Worm (Caenorhabditis elegans): ENCODE measurements around the gene srh-130.

ce11 chrV:5144541-5144940 is 6.4 kb upstream of the srh-130 start, which contains the start of gene F14F9.2:
- TF ChIP-seq F37B4.10 (GFP tag; IDR thresholded peaks at IDR 0.05) (no peak), nfya-2 (GFP tag; IDR thresholded peaks at IDR 0.05) (no peak), ekl-4 (GFP tag; IDR thresholded peaks at IDR 0.05) (no peak), Y95B8A.8 (GFP tag; IDR thresholded peaks at IDR 0.05) (no peak), ama-1 (optimal IDR thresholded peaks at IDR 0.05) (no peak), ama-1 (GFP tag; optimal IDR thresholded peaks at IDR 0.05) (no peak), unc-62 (GFP tag; optimal IDR thresholded peaks at IDR 0.05) (no peak), nhr-120 (GFP tag; IDR thresholded peaks at IDR 0.05) (no peak), ztf-6 (GFP tag; IDR thresholded peaks at IDR 0.05) (no peak), nfya-1 (tag; optimal IDR thresholded peaks at IDR 0.05; ENCODE audit: borderline replicate concordance, insufficient read depth) (no peak), ceh-27 (GFP tag; optimal IDR thresholded peaks at IDR 0.05) (no peak), hrde-1 (tag; optimal IDR thresholded peaks at IDR 0.05; ENCODE audit: borderline replicate concordance) (no peak), ztf-18 (tag; optimal IDR thresholded peaks at IDR 0.05) (no peak)

All from whole organism, young adult.